Worm (Caenorhabditis elegans) whole organism, early embryonic: ENCODE measurements around the gene golg-4.

Experiments
- ama-1 ChIP-seq: fragments of 150-350 bp; optimal IDR thresholded peaks from 2 replicates; lab custom pipeline; 2014
- flt-1 ChIP-seq: fragments of 200-800 bp; sonication (Bioruptor generic); IDR thresholded peaks from 2 replicates; pipeline ENCODE4 v1.3.6; 2022; ENCODE audit warnings: missing genetic modification characterization, missing compliant biosample characterization
- hmbx-1 ChIP-seq: sonication (generic microtip); optimal IDR thresholded peaks from 2 replicates; lab custom pipeline; 2016; ENCODE audit warnings: mild to moderate bottlenecking, missing genetic modification characterization, missing compliant biosample characterization
- sea-1 ChIP-seq: fragments of 200-800 bp; sonication (Bioruptor generic); conservative IDR thresholded peaks from 2 replicates; pipeline ENCODE4 v1.3.6; 2022; ENCODE audit warnings: missing genetic modification characterization, missing compliant biosample characterization

- no peak for TF ChIP-seq hmbx-1 (tag; lab: Kevin White, UChicago)
- TF ChIP-seq ama-1 = no peak
- TF ChIP-seq sea-1 = no peak
- TF ChIP-seq flt-1 (GFP tag; lab: Robert Waterston, UW) = no peak
Measured at ce11 chrIII:3470973-3471372, 65.6 kb downstream of the golg-4 start.
